Fruit fly (Drosophila melanogaster): ENCODE data around the gene Zif.
A peak's percentile ranks its signal among the peaks of the same experiment; 100 is the strongest.

Gene Zif

DNA sequence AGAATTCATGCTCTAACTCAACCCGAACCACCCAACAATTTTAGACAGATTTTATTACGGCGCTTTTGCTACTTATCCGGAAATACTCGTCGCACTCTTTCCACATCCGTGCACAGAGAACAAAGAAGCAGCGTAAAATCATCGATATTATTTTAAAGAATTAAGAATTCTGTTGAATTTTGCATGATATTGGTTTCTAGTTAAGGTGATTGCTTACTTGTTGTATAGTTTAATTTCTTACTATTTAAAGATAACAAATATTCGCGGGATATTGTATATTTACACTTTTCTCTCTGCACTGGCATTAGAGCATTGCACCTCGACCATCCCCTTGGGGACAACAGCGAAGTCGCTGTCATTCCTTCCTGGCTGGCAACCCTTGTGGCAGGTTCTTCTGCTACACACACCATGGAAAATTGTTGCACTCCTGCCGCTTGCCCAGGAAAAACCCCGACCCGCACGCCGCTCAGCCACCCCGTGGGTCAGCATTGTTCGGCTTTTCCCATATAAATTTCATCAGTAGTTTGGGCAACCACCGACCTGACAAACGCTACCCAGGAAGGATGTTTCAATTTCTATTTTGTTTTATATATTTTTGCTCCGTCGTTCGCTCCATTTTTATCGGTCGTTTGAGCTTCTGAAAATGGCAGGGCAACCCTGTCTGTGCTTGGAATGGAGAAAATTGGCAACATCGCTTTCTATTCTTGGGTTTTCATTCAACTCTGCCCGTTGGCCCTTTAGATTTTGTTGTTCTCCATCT, 29.1 kb upstream of the Zif start:
- TF ChIP-seq dmrt93B (GFP tag; optimal IDR thresholded peaks at IDR 0.05) = no peak
- TF ChIP-seq h (GFP tag; optimal IDR thresholded peaks at IDR 0.05) = peak; percentile 71
- TF ChIP-seq tai (GFP tag; optimal IDR thresholded peaks at IDR 0.05) = no peak
- TF ChIP-seq ey (GFP tag; optimal IDR thresholded peaks at IDR 0.05) = peak; percentile 43
- TF ChIP-seq N (GFP tag; optimal IDR thresholded peaks at IDR 0.05) = no peak
- no peak for TF ChIP-seq CrebA (GFP tag; optimal IDR thresholded peaks at IDR 0.05; ENCODE audit: borderline replicate concordance)
- TF ChIP-seq psq (GFP tag; optimal IDR thresholded peaks at IDR 0.05) = peak; percentile 27
- no peak for TF ChIP-seq Vsx2 (GFP tag; optimal IDR thresholded peaks at IDR 0.05; ENCODE audit: partially characterized antibody)
- TF ChIP-seq Hr83 (GFP tag; optimal IDR thresholded peaks at IDR 0.05; ENCODE audit: poor library complexity, severe bottlenecking) = no peak
- TF ChIP-seq sv (GFP tag; optimal IDR thresholded peaks at IDR 0.05) = peak; percentile 26
- TF ChIP-seq Myc (optimal IDR thresholded peaks at IDR 0.05) = no peak
- TF ChIP-seq foxo (GFP tag; optimal IDR thresholded peaks at IDR 0.05) = peak in 1 of 2 experiments; percentile 56
- peak; percentile 42 for TF ChIP-seq HLH106 (tag; optimal IDR thresholded peaks at IDR 0.05)
- peak; percentile 5 for TF ChIP-seq brk (GFP tag; optimal IDR thresholded peaks at IDR 0.05)
- TF ChIP-seq woc (GFP tag; optimal IDR thresholded peaks at IDR 0.05) = peak; percentile 33
- peak; percentile 66 for TF ChIP-seq fru (GFP tag; optimal IDR thresholded peaks at IDR 0.05)
- peak; percentile 45 for TF ChIP-seq Hnf4 (GFP tag; optimal IDR thresholded peaks at IDR 0.05)
- TF ChIP-seq OdsH (GFP tag; optimal IDR thresholded peaks at IDR 0.05) = peak; percentile 28
- no peak for TF ChIP-seq Hr78 (GFP tag; optimal IDR thresholded peaks at IDR 0.05)
- TF ChIP-seq Sp1 (GFP tag; optimal IDR thresholded peaks at IDR 0.05) = peak; percentile 49
- peak; percentile 62 for TF ChIP-seq rgr (GFP tag; optimal IDR thresholded peaks at IDR 0.05)
- TF ChIP-seq dl (GFP tag; optimal IDR thresholded peaks at IDR 0.05; ENCODE audit: insufficient read depth in 1 of 2, partially characterized antibody in 2 of 2) = no peak
- TF ChIP-seq br (GFP tag; optimal IDR thresholded peaks at IDR 0.05) = peak; percentile 8

DNA sequence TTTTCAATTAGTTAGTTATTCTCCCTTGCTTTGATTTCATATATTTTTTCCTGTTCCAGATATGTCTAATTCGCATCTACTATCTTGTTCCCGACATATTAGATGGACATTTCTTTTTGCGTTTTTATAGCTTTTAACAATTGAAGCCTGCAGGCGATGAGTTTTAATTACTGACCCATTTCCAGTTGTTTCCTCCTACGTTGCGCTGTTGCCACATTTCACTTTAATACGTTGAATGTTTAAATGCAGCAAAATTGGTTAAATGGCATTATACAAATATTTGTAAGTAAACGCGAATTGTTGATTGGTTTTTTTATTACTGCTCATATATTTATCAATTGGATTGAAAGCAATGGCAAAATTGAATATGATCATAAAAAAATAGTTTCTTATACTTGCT, 28.0 kb upstream of the Zif start:
- TF ChIP-seq Hnf4 (GFP tag; optimal IDR thresholded peaks at IDR 0.05) (no peak), CG9705 (GFP tag; optimal IDR thresholded peaks at IDR 0.05) (no peak)

DNA sequence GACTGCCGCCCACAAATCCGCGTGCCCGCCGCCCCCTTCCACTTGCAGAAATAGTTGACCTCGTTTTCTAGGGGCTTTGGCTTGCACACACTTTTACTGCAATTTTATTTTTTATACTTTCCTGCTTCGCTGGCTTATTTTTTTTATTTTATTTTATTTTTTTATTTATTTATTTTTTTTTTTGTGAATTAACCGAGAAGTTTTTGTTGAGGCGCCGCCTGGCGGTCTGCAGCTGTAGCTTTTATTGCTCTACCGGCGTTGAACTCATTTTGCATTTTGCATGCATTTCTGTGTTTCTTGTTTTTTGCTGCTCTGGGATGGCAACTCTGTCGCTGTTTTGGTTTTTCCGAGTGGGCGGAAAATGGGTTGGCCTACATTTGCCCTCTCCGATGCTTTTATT, 27.2 kb upstream of the Zif start:
- TF ChIP-seq sv (GFP tag; optimal IDR thresholded peaks at IDR 0.05) (no peak), foxo (GFP tag; optimal IDR thresholded peaks at IDR 0.05) (no peak)

DNA sequence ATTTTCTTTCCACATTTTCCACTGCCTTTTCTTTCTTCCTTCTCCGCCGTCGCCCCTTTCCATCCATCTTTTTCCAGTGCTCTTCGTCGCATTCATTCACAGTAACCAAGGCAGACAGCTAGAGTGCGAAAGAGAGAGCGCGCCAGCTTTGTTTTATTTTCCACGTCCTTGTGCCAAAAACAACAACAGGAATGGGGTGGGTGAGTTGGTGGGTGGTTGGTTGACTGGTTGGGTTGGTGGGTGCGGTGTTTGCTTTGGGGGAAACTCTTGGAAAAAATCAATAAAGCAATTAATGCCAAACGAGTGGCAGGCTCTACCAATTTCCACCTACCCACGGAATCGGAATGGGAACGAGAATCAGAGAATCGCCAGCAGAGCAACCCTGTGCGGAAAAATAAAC, 26.7 kb upstream of the Zif start:
- TF ChIP-seq CG9705 (GFP tag; optimal IDR thresholded peaks at IDR 0.05) (no peak), psq (GFP tag; optimal IDR thresholded peaks at IDR 0.05) (peak; percentile 9), dl (GFP tag; optimal IDR thresholded peaks at IDR 0.05; ENCODE audit: insufficient read depth in 1 of 2, partially characterized antibody in 2 of 2) (no peak)

DNA sequence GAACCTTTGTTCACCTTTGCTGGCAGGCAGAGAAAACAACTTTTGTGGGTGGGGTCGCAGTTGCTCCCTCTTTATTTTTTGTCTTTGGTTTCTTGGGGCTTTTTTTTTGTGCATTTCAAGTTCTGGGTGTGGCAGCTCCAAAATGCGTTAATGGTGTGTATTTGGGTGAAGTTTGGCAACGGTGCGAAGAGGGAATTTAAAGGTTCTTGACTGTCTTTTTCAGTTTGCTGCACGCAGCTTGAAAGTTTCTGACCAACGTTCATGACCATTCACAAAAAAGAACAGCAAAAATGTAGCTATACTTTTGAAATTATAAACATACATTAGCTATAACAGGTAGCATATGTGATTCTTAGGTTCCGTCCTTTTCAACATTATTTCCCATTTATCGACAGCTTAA, 24.6 kb upstream of the Zif start:
- no peak for TF ChIP-seq CrebA (GFP tag; optimal IDR thresholded peaks at IDR 0.05; ENCODE audit: borderline replicate concordance)
- no peak for TF ChIP-seq OdsH (GFP tag; optimal IDR thresholded peaks at IDR 0.05)
- no peak for TF ChIP-seq tai (GFP tag; optimal IDR thresholded peaks at IDR 0.05)
- no peak for TF ChIP-seq Mio (GFP tag; optimal IDR thresholded peaks at IDR 0.05)

DNA sequence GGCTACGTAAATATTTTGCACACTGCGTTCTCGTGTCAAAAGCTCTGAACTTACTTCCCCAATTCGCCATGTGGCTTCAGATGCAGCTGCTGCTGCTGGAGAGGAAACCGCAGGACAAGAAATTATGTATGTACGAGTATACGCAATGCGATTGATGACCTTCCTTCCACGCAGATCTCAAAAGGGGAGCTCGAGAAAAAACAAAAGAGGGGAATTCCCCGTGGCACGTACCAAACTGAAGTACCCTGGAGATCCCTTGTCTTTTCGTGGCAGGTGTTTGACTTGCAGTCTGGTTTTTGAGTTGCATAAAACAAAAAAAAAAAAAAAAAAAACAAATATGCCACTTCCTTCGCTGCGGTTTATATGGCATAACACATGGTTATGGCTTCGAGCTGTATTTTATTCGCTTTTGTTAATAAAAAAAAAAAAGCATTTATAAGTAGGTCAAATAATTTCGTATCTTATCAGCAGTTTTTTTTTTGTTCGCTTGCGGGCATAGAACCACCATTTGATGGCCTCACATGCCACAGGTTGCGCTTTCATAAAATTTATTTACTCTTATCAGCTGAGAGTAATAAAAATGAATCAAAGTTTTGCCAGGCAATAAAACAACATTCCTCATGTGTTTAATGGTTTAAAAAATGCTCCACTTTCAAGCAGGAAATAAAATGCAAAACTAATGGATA, 24.0 kb upstream of the Zif start:
- TF ChIP-seq sage (GFP tag; optimal IDR thresholded peaks at IDR 0.05) (peak; percentile 40), ey (GFP tag; optimal IDR thresholded peaks at IDR 0.05) (no peak), CrebA (GFP tag; optimal IDR thresholded peaks at IDR 0.05; ENCODE audit: borderline replicate concordance) (peak; percentile 72), Rel (GFP tag; optimal IDR thresholded peaks at IDR 0.05) (no peak), Rel (tag; optimal IDR thresholded peaks at IDR 0.05) (peak; percentile 97)
